Fruit fly (Drosophila melanogaster) whole organism, embryonic: ENCODE measurements around the gene GILT3.

Experiments used
- Aef1 ChIP-seq: fragments of 200-800 bp; sonication (Bioruptor generic); IDR thresholded peaks from 3 replicates; pipeline ENCODE4 v1.3.6; 2022; ENCODE audit warnings: missing biosample characterization, missing genetic modification characterization
- Antp ChIP-seq: fragments of 200-800 bp; sonication (Bioruptor generic); optimal IDR thresholded peaks from 3 replicates; lab custom pipeline; 2016; ENCODE audit warnings: missing biosample characterization, missing genetic modification characterization
- Atf6 ChIP-seq: fragments of 200-800 bp; sonication (Bioruptor generic); IDR thresholded peaks from 2 replicates; pipeline ENCODE4 v1.3.6; 2022; ENCODE audit warnings: missing biosample characterization, missing genetic modification characterization
- Blimp-1 ChIP-seq: fragments of 200-800 bp; sonication (Bioruptor generic); optimal IDR thresholded peaks from 3 replicates; lab custom pipeline; 2018; ENCODE audit warnings: missing biosample characterization, missing genetic modification characterization, mild to moderate bottlenecking, moderate library complexity, missing genetic modification reagents
- CG10267 ChIP-seq: fragments of 200-800 bp; sonication (Bioruptor generic); optimal IDR thresholded peaks from 2 replicates; lab custom pipeline; 2018; ENCODE audit warnings: missing biosample characterization, mild to moderate bottlenecking, missing genetic modification characterization, moderate library complexity
- CG10431 ChIP-seq: fragments of 200-800 bp; sonication (Bioruptor generic); optimal IDR thresholded peaks from 3 replicates; lab custom pipeline; 2018; ENCODE audit warnings: missing biosample characterization, mild to moderate bottlenecking, missing genetic modification characterization
- CG10565 ChIP-seq: fragments of 200-800 bp; sonication (Bioruptor generic); optimal IDR thresholded peaks from 3 replicates; lab custom pipeline; 2016; ENCODE audit warnings: missing biosample characterization, mild to moderate bottlenecking, missing genetic modification characterization
- CG10654 ChIP-seq: fragments of 200-800 bp; sonication (Bioruptor generic); optimal IDR thresholded peaks from 2 replicates; lab custom pipeline; 2016; ENCODE audit warnings: missing biosample characterization, missing genetic modification characterization
- CG10979 ChIP-seq: fragments of 200-800 bp; sonication (Bioruptor generic); optimal IDR thresholded peaks from 2 replicates; lab custom pipeline; 2018; ENCODE audit warnings: missing biosample characterization, mild to moderate bottlenecking, missing genetic modification characterization, moderate library complexity
- CG11093 ChIP-seq: fragments of 200-800 bp; sonication (Bioruptor generic); IDR thresholded peaks from 3 replicates; pipeline ENCODE4 v1.3.6; 2022; ENCODE audit warnings: missing biosample characterization, missing genetic modification characterization
- CG11247 ChIP-seq: fragments of 200-800 bp; sonication (Bioruptor generic); IDR thresholded peaks from 2 replicates; pipeline ENCODE4 v1.3.6; 2022; ENCODE audit warnings: missing biosample characterization, missing genetic modification characterization
- CG12744 ChIP-seq: fragments of 200-800 bp; sonication (Bioruptor generic); optimal IDR thresholded peaks from 2 replicates; lab custom pipeline; 2016; ENCODE audit warnings: missing biosample characterization, missing genetic modification characterization
- CG13624 ChIP-seq: fragments of 200-800 bp; sonication (Bioruptor generic); optimal IDR thresholded peaks from 2 replicates; lab custom pipeline; 2016; ENCODE audit warnings: missing biosample characterization, missing genetic modification characterization
- CG13894 ChIP-seq: fragments of 200-800 bp; sonication (Bioruptor generic); optimal IDR thresholded peaks from 3 replicates; lab custom pipeline; 2018; ENCODE audit warnings: missing biosample characterization, mild to moderate bottlenecking, missing genetic modification characterization, moderate library complexity
- CG1529 ChIP-seq: fragments of 200-800 bp; sonication (Bioruptor generic); optimal IDR thresholded peaks from 3 replicates; lab custom pipeline; 2018; ENCODE audit warnings: missing biosample characterization, missing genetic modification characterization
- CG15514 ChIP-seq: fragments of 200-800 bp; sonication (Bioruptor generic); optimal IDR thresholded peaks from 3 replicates; lab custom pipeline; 2017; ENCODE audit warnings: missing biosample characterization, missing genetic modification characterization, mild to moderate bottlenecking, moderate library complexity, missing genetic modification reagents
- CG2202 ChIP-seq: fragments of 200-800 bp; sonication (Bioruptor generic); optimal IDR thresholded peaks from 2 replicates; lab custom pipeline; 2018; ENCODE audit warnings: missing biosample characterization, mild to moderate bottlenecking, missing genetic modification characterization
- CG3281 ChIP-seq: fragments of 200-800 bp; sonication (Bioruptor generic); optimal IDR thresholded peaks from 3 replicates; lab custom pipeline; 2017; ENCODE audit warnings: missing biosample characterization, mild to moderate bottlenecking, missing genetic modification characterization
- CG33557 ChIP-seq: fragments of 200-800 bp; sonication (Bioruptor generic); optimal IDR thresholded peaks from 2 replicates; lab custom pipeline; 2019; ENCODE audit warnings: missing biosample characterization, mild to moderate bottlenecking, missing genetic modification characterization, moderate library complexity
- CG5245 ChIP-seq: fragments of 200-800 bp; sonication (Bioruptor generic); optimal IDR thresholded peaks from 3 replicates; lab custom pipeline; 2016; ENCODE audit warnings: missing biosample characterization, missing genetic modification characterization
- CG6654 ChIP-seq: fragments of 200-800 bp; sonication (Bioruptor generic); optimal IDR thresholded peaks from 2 replicates; lab custom pipeline; 2017; ENCODE audit warnings: missing biosample characterization, mild to moderate bottlenecking, missing genetic modification characterization
- CG6765 ChIP-seq: fragments of 200-800 bp; sonication (Bioruptor generic); optimal IDR thresholded peaks from 3 replicates; lab custom pipeline; 2017; ENCODE audit warnings: missing biosample characterization, mild to moderate bottlenecking, missing genetic modification characterization
- CG8765 ChIP-seq: fragments of 200-800 bp; sonication (Bioruptor generic); IDR thresholded peaks from 2 replicates; pipeline ENCODE4 v1.3.6; 2022; ENCODE audit warnings: missing biosample characterization, missing genetic modification characterization
- CG9437 ChIP-seq: fragments of 200-800 bp; sonication (Bioruptor generic); optimal IDR thresholded peaks from 2 replicates; lab custom pipeline; 2018; ENCODE audit warnings: missing biosample characterization, mild to moderate bottlenecking, missing genetic modification characterization
- CG9932 ChIP-seq: fragments of 200-800 bp; sonication (Bioruptor generic); IDR thresholded peaks from 2 replicates; pipeline ENCODE4 v1.3.6; 2022; ENCODE audit warnings: missing biosample characterization, missing genetic modification characterization
- CrebB ChIP-seq: fragments of 200-800 bp; sonication (Bioruptor generic); optimal IDR thresholded peaks from 3 replicates; lab custom pipeline; 2018; ENCODE audit warnings: missing biosample characterization, mild to moderate bottlenecking, missing genetic modification characterization
- D19A ChIP-seq: fragments of 200-800 bp; optimal IDR thresholded peaks from 3 replicates; lab custom pipeline; 2019; ENCODE audit warnings: missing biosample characterization, mild to moderate bottlenecking, missing genetic modification characterization, moderate library complexity
- Ets65A ChIP-seq: fragments of 200-800 bp; sonication (Bioruptor generic); peaks from one replicate; lab custom pipeline; 2016; ENCODE audit warnings: missing biosample characterization, missing genetic modification characterization
- Fer3 ChIP-seq: fragments of 200-800 bp; sonication (Bioruptor generic); optimal IDR thresholded peaks from 2 replicates; lab custom pipeline; 2018; ENCODE audit warnings: missing biosample characterization, mild to moderate bottlenecking, missing genetic modification characterization, moderate library complexity
- HLH4C ChIP-seq: fragments of 200-800 bp; sonication (Bioruptor generic); IDR thresholded peaks from 3 replicates; pipeline ENCODE4 v1.3.6; 2022; ENCODE audit warnings: missing biosample characterization, missing genetic modification characterization; ENCODE audit not compliant: partially characterized antibody
- HmgZ ChIP-seq: fragments of 200-800 bp; sonication (Bioruptor generic); optimal IDR thresholded peaks from 2 replicates; lab custom pipeline; 2018; ENCODE audit warnings: missing biosample characterization, mild to moderate bottlenecking, missing genetic modification characterization
- Hr3 ChIP-seq: fragments of 200-800 bp; sonication (Bioruptor generic); optimal IDR thresholded peaks from 3 replicates; lab custom pipeline; 2016; ENCODE audit warnings: missing biosample characterization, missing genetic modification characterization
- Pdp1 ChIP-seq, 2 experiments: fragments of 200-800 bp; sonication (Bioruptor generic); optimal IDR thresholded peaks; 3 replicates each; lab custom pipeline; 2016; ENCODE audit warnings: missing biosample characterization in 2 of 2, missing genetic modification characterization in 2 of 2, mild to moderate bottlenecking in 1 of 2, moderate library complexity in 1 of 2
- Rx ChIP-seq: fragments of 200-800 bp; sonication (Bioruptor generic); IDR thresholded peaks from 2 replicates; pipeline ENCODE4 v1.3.6; 2022; ENCODE audit warnings: missing biosample characterization, missing genetic modification characterization
- Sox100B ChIP-seq: fragments of 200-800 bp; sonication (Bioruptor generic); optimal IDR thresholded peaks from 3 replicates; lab custom pipeline; 2018; ENCODE audit warnings: missing biosample characterization, mild to moderate bottlenecking, missing genetic modification characterization
- ap ChIP-seq: fragments of 200-800 bp; sonication (Bioruptor generic); IDR thresholded peaks from 2 replicates; pipeline ENCODE4 v1.3.6; 2022; ENCODE audit warnings: missing biosample characterization, missing genetic modification characterization
- btn ChIP-seq: fragments of 200-800 bp; sonication (Bioruptor generic); optimal IDR thresholded peaks from 2 replicates; lab custom pipeline; 2016; ENCODE audit warnings: missing biosample characterization, missing genetic modification characterization
- chif ChIP-seq, 2 experiments: fragments of 200-800 bp; sonication (Bioruptor generic); optimal IDR thresholded peaks; 3 replicates each; lab custom pipeline; 2016; ENCODE audit warnings: missing biosample characterization in 2 of 2, missing genetic modification characterization in 2 of 2
- croc ChIP-seq: fragments of 200-800 bp; sonication (Bioruptor generic); conservative IDR thresholded peaks from 3 replicates; pipeline ENCODE4 v1.3.6; 2022; ENCODE audit warnings: missing biosample characterization, missing genetic modification characterization
- danr ChIP-seq: fragments of 200-800 bp; sonication (Bioruptor generic); IDR thresholded peaks from 2 replicates; pipeline ENCODE4 v1.3.6; 2022; ENCODE audit warnings: missing biosample characterization, missing genetic modification characterization
- fu2 ChIP-seq: fragments of 200-800 bp; sonication (Bioruptor generic); optimal IDR thresholded peaks from 2 replicates; lab custom pipeline; 2016; ENCODE audit warnings: missing biosample characterization, missing genetic modification characterization
- insv ChIP-seq, 2 experiments: fragments of 200-800 bp; sonication (Bioruptor generic); optimal IDR thresholded peaks; 3 replicates each; lab custom pipeline; 2016 to 2018; ENCODE audit warnings: missing biosample characterization in 2 of 2, missing genetic modification characterization in 2 of 2
- lbe ChIP-seq: fragments of 200-800 bp; sonication (Bioruptor generic); optimal IDR thresholded peaks from 2 replicates; lab custom pipeline; 2016; ENCODE audit warnings: missing biosample characterization, mild to moderate bottlenecking, missing genetic modification characterization
- peb ChIP-seq: fragments of 200-800 bp; sonication (Bioruptor generic); IDR thresholded peaks from 2 replicates; pipeline ENCODE4 v1.3.6; 2022; ENCODE audit warnings: missing biosample characterization, missing genetic modification characterization
- pita ChIP-seq: fragments of 200-800 bp; sonication (Bioruptor generic); optimal IDR thresholded peaks from 2 replicates; lab custom pipeline; 2017; ENCODE audit warnings: missing biosample characterization, mild to moderate bottlenecking, missing genetic modification characterization
- repo ChIP-seq: fragments of 200-800 bp; sonication (Bioruptor generic); optimal IDR thresholded peaks from 2 replicates; lab custom pipeline; 2016; ENCODE audit warnings: missing biosample characterization, missing genetic modification characterization
- sd ChIP-seq: fragments of 200-800 bp; sonication (Bioruptor generic); optimal IDR thresholded peaks from 3 replicates; lab custom pipeline; 2018; ENCODE audit warnings: missing biosample characterization, mild to moderate bottlenecking, missing genetic modification characterization, moderate library complexity
- slp2 ChIP-seq: fragments of 200-800 bp; sonication (Bioruptor generic); optimal IDR thresholded peaks from 2 replicates; lab custom pipeline; 2016; ENCODE audit warnings: missing biosample characterization, missing genetic modification characterization
- tll ChIP-seq, 2 experiments: fragments of 200-800 bp in 1 of 2; fragments of >200 bp in 1 of 2; sonication (Bioruptor generic) in 1 of 2; optimal IDR thresholded peaks; 2 replicates each; lab custom pipeline; 2017 to 2019; ENCODE audit warnings: missing biosample characterization in 2 of 2, missing genetic modification characterization in 2 of 2, mild to moderate bottlenecking in 1 of 2, moderate library complexity in 1 of 2

GILT3 gene

dm6 chr3R:23722680-23723372, 45.7 kb downstream of the GILT3 start, which contains the start of gene CG10365 (continued):
- TF ChIP-seq CG6654 (GFP tag; lab: Kevin White, UChicago) (peak; percentile 5), HLH4C (GFP tag; lab: Robert Waterston, UW) (no peak), Sox100B (GFP tag; lab: Kevin White, UChicago) (peak; percentile 93), tll (GFP tag; optimal IDR thresholded peaks at IDR 0.05; lab: Kevin White, UChicago) (no peak), Antp (GFP tag; lab: Kevin White, UChicago) (no peak), CG13894 (tag; lab: Kevin White, UChicago) (peak; percentile 86), CG12744 (GFP tag; lab: Kevin White, UChicago) (no peak), CG11093 (GFP tag; lab: Robert Waterston, UW) (peak; percentile 69; the same call in 2 of the 3 replicates), repo (GFP tag; lab: Kevin White, UChicago) (no peak), ap (peak; percentile 81), CG11247 (GFP tag; lab: Robert Waterston, UW) (peak; percentile 78), croc (peak; percentile 72), fu2 (GFP tag; lab: Kevin White, UChicago) (no peak), danr (GFP tag; lab: Robert Waterston, UW) (peak; percentile 50; the same call in 1 of the 2 replicates), Hr3 (GFP tag; lab: Kevin White, UChicago) (peak; percentile 84), HmgZ (peak; percentile 80), peb (GFP tag; lab: Robert Waterston, UW) (peak; percentile 24; the same call in 1 of the 2 replicates), CG6765 (GFP tag; lab: Kevin White, UChicago) (peak; percentile 72), Aef1 (peak; percentile 78), Pdp1 (GFP tag; optimal IDR thresholded peaks at IDR 0.05; lab: Kevin White, UChicago) (peak in 1 of 2 experiments; percentile 96), CG10267 (peak; percentile 84), CG13624 (no peak), CG5245 (GFP tag; lab: Kevin White, UChicago) (peak; percentile 65), CG15514 (GFP tag; lab: Kevin White, UChicago) (peak; percentile 21), Fer3 (peak; percentile 92), CG9932 (peak; percentile 67), sd (tag; lab: Kevin White, UChicago) (peak; percentile 65), btn (GFP tag; lab: Kevin White, UChicago) (no peak), CrebB (peak; percentile 72), CG10431 (no peak), Ets65A (no peak), CG10565 (GFP tag; lab: Kevin White, UChicago) (no peak), Rx (GFP tag; lab: Robert Waterston, UW) (no peak), lbe (GFP tag; lab: Kevin White, UChicago) (peak; percentile 3), chif (GFP tag; optimal IDR thresholded peaks at IDR 0.05; lab: Kevin White, UChicago) (peak in 1 of 2 experiments; percentile 14), CG10979 (tag; lab: Kevin White, UChicago) (peak; percentile 82), CG33557 (GFP tag; lab: Kevin White, UChicago) (no peak), CG9437 (GFP tag; lab: Kevin White, UChicago) (peak; percentile 87), D19A (tag; lab: Kevin White, UChicago) (peak; percentile 76), CG2202 (no peak), CG3281 (peak; percentile 86), insv (GFP tag; optimal IDR thresholded peaks at IDR 0.05; lab: Kevin White, UChicago) (peak in 1 of 2 experiments; percentile 13), pita (GFP tag; lab: Kevin White, UChicago) (no peak), CG8765 (GFP tag; lab: Robert Waterston, UW) (no peak), Blimp-1 (GFP tag; lab: Kevin White, UChicago) (peak; percentile 85), CG10654 (GFP tag; lab: Kevin White, UChicago) (peak; percentile 73), Atf6 (GFP tag; lab: Robert Waterston, UW) (peak; percentile 94), slp2 (no peak), CG1529 (GFP tag; lab: Kevin White, UChicago) (peak; percentile 17)
